Worm (Caenorhabditis elegans) whole organism, L4 larva: ENCODE data around the gene arrd-28.

Experiments used
- D1046.2 ChIP-seq: fragments of 200-800 bp; sonication (Bioruptor generic); IDR thresholded peaks from 2 replicates; pipeline ENCODE4 v1.3.6; 2022; ENCODE audit warnings: missing genetic modification characterization, missing compliant biosample characterization
- F26F4.8 ChIP-seq: fragments of 200-800 bp; sonication (Bioruptor generic); conservative IDR thresholded peaks from 2 replicates; pipeline ENCODE4 v1.3.6; 2022; ENCODE audit warnings: missing genetic modification characterization, missing compliant biosample characterization
- R02D3.7 ChIP-seq: fragments of 150-350 bp; sonication (generic microtip); optimal IDR thresholded peaks from 3 replicates; lab custom pipeline; 2014; ENCODE audit warnings: missing biosample characterization, missing genetic modification characterization
- T26A8.4 ChIP-seq: fragments of 200-800 bp; sonication (Bioruptor generic); IDR thresholded peaks from 2 replicates; pipeline ENCODE4 v1.3.6; 2022; ENCODE audit warnings: missing genetic modification characterization, missing compliant biosample characterization
- Y48G9A.11 ChIP-seq: fragments of 200-800 bp; sonication (Bioruptor generic); IDR thresholded peaks from 2 replicates; pipeline ENCODE4 v1.3.6; 2022; ENCODE audit warnings: missing genetic modification reagents, missing genetic modification characterization, missing compliant biosample characterization
- Y75B8A.6 ChIP-seq: fragments of 200-800 bp; sonication (Bioruptor generic); IDR thresholded peaks from 2 replicates; pipeline ENCODE4 v1.3.6; 2022; ENCODE audit warnings: missing genetic modification reagents, missing genetic modification characterization, missing compliant biosample characterization
- ZK546.5 ChIP-seq, 2 experiments: sonication (generic microtip); optimal IDR thresholded peaks; 2 replicates each; lab custom pipeline; 2017; ENCODE audit warnings: missing biosample characterization in 2 of 2, missing genetic modification characterization in 2 of 2
- aha-1 ChIP-seq: fragments of 150-350 bp; peaks from one replicate; lab custom pipeline; 2014; ENCODE audit warnings: missing biosample characterization, missing genetic modification characterization
- ceh-20 ChIP-seq: fragments of 200-800 bp; sonication (Bioruptor generic); IDR thresholded peaks from 2 replicates; pipeline ENCODE4 v1.3.6; 2022; ENCODE audit warnings: missing genetic modification reagents, missing genetic modification characterization, missing compliant biosample characterization
- ceh-28 ChIP-seq: fragments of 150-350 bp; optimal IDR thresholded peaks from 2 replicates; lab custom pipeline; 2014; ENCODE audit warnings: missing biosample characterization, missing genetic modification reagents, missing genetic modification characterization
- ceh-62 ChIP-seq: sonication (generic microtip); optimal IDR thresholded peaks from 2 replicates; lab custom pipeline; 2017; ENCODE audit warnings: missing biosample characterization, missing genetic modification characterization
- daf-12 ChIP-seq: fragments of 150-350 bp; optimal IDR thresholded peaks from 2 replicates; lab custom pipeline; 2014; ENCODE audit warnings: missing biosample characterization, missing genetic modification reagents, missing genetic modification characterization
- daf-16 ChIP-seq, 3 experiments: sonication (generic microtip); optimal IDR thresholded peaks; 2 replicates each; lab custom pipeline; 2016 to 2017; ENCODE audit warnings: missing genetic modification characterization in 3 of 3, missing genetic modification reagents in 3 of 3, mild to moderate bottlenecking in 2 of 3, missing compliant biosample characterization in 2 of 3, missing biosample characterization in 1 of 3, moderate library complexity in 1 of 3
- daf-19 ChIP-seq: fragments of 200-800 bp; sonication (Bioruptor generic); conservative IDR thresholded peaks from 2 replicates; pipeline ENCODE4 v1.3.6; 2022; ENCODE audit warnings: missing genetic modification characterization, missing compliant biosample characterization
- daf-8 ChIP-seq: fragments of 200-800 bp; sonication (Bioruptor generic); IDR thresholded peaks from 2 replicates; pipeline ENCODE4 v1.3.6; 2022; ENCODE audit warnings: missing genetic modification characterization, missing compliant biosample characterization
- dmd-6 ChIP-seq: fragments of 200-800 bp; sonication (Bioruptor generic); IDR thresholded peaks from 2 replicates; pipeline ENCODE4 v1.3.6; 2022; ENCODE audit warnings: missing genetic modification reagents, missing genetic modification characterization, missing compliant biosample characterization
- dmd-9 ChIP-seq: fragments of 200-800 bp; sonication (Bioruptor generic); IDR thresholded peaks from 2 replicates; pipeline ENCODE4 v1.3.6; 2022; ENCODE audit warnings: missing genetic modification reagents, missing genetic modification characterization, missing compliant biosample characterization
- dpl-1 ChIP-seq: fragments of 150-350 bp; optimal IDR thresholded peaks from 2 replicates; lab custom pipeline; 2014; ENCODE audit warnings: missing biosample characterization, missing genetic modification reagents, missing genetic modification characterization
- dve-1 ChIP-seq: sonication (generic microtip); optimal IDR thresholded peaks from 2 replicates; lab custom pipeline; 2017; ENCODE audit warnings: antibody characterized with exemption, mild to moderate bottlenecking, missing genetic modification characterization, missing compliant biosample characterization; ENCODE audit not compliant: insufficient read depth
- egl-43 ChIP-seq: fragments of 200-800 bp; sonication (Bioruptor generic); IDR thresholded peaks from 2 replicates; pipeline ENCODE4 v1.3.6; 2022; ENCODE audit warnings: missing genetic modification reagents, missing genetic modification characterization, missing compliant biosample characterization
- fos-1 ChIP-seq: fragments of 150-350 bp; optimal IDR thresholded peaks from 2 replicates; lab custom pipeline; 2014; ENCODE audit warnings: missing biosample characterization, missing genetic modification characterization
- hlh-11 ChIP-seq: fragments of 200-800 bp; sonication (Bioruptor generic); optimal IDR thresholded peaks from 2 replicates; lab custom pipeline; 2018; ENCODE audit warnings: mild to moderate bottlenecking, missing genetic modification characterization, missing compliant biosample characterization
- hlh-30 ChIP-seq: sonication (generic microtip); optimal IDR thresholded peaks from 2 replicates; lab custom pipeline; 2017; ENCODE audit warnings: antibody characterized with exemption, mild to moderate bottlenecking, missing genetic modification characterization, missing compliant biosample characterization; ENCODE audit not compliant: insufficient read depth
- hmg-1.1 ChIP-seq: fragments of 200-800 bp; sonication (Bioruptor generic); IDR thresholded peaks from 2 replicates; pipeline ENCODE4 v1.3.6; 2022; ENCODE audit warnings: missing genetic modification reagents, missing genetic modification characterization, missing compliant biosample characterization
- lin-1 ChIP-seq: fragments of 200-800 bp; sonication (Bioruptor generic); IDR thresholded peaks from 2 replicates; pipeline ENCODE4 v1.3.6; 2022; ENCODE audit warnings: missing genetic modification reagents, missing genetic modification characterization, missing compliant biosample characterization
- mdl-1 ChIP-seq, 2 experiments: fragments of 150-350 bp in 1 of 2; sonication (generic microtip) in 1 of 2; optimal IDR thresholded peaks; 2 replicates each; lab custom pipeline; 2014 to 2017; ENCODE audit warnings: missing biosample characterization in 2 of 2, missing genetic modification characterization in 2 of 2
- mdt-29 ChIP-seq: fragments of 200-800 bp; sonication (Bioruptor generic); IDR thresholded peaks from 2 replicates; pipeline ENCODE4 v1.3.6; 2022; ENCODE audit warnings: missing genetic modification reagents, missing genetic modification characterization, missing compliant biosample characterization
- mep-1 ChIP-seq: fragments of 150-350 bp; sonication (generic microtip); optimal IDR thresholded peaks from 3 replicates; lab custom pipeline; 2014; ENCODE audit warnings: missing biosample characterization, missing genetic modification characterization
- mxl-2 ChIP-seq: fragments of 200-800 bp; sonication (Bioruptor generic); conservative IDR thresholded peaks from 2 replicates; pipeline ENCODE4 v1.3.6; 2022; ENCODE audit warnings: missing genetic modification reagents, missing genetic modification characterization, missing compliant biosample characterization
- mxl-3 ChIP-seq: fragments of 200-800 bp; sonication (Bioruptor generic); optimal IDR thresholded peaks from 2 replicates; lab custom pipeline; 2018; ENCODE audit warnings: mild to moderate bottlenecking, missing genetic modification characterization, missing compliant biosample characterization
- nhr-111 ChIP-seq: fragments of 200-800 bp; sonication (Bioruptor generic); optimal IDR thresholded peaks from 2 replicates; lab custom pipeline; 2018; ENCODE audit warnings: mild to moderate bottlenecking, missing genetic modification characterization, missing compliant biosample characterization
- nhr-28 ChIP-seq: fragments of 150-350 bp; optimal IDR thresholded peaks from 2 replicates; lab custom pipeline; 2014; ENCODE audit warnings: missing biosample characterization, missing genetic modification characterization
- nhr-6 ChIP-seq: fragments of 150-350 bp; optimal IDR thresholded peaks from 2 replicates; lab custom pipeline; 2014; ENCODE audit warnings: missing biosample characterization, missing genetic modification characterization
- nhr-77 ChIP-seq: fragments of 150-350 bp; optimal IDR thresholded peaks from 2 replicates; lab custom pipeline; 2014; ENCODE audit warnings: missing biosample characterization, missing genetic modification characterization
- pha-4 ChIP-seq, 2 experiments: fragments of 150-350 bp in 1 of 2; fragments of 200-800 bp in 1 of 2; sonication (Bioruptor generic) in 1 of 2; IDR thresholded peaks in 1 of 2; optimal IDR thresholded peaks in 1 of 2; 2 replicates each; pipeline versions ENCODE4 v1.3.6 to Lab custom; 2014 to 2022; ENCODE audit warnings: missing genetic modification characterization in 2 of 2, missing genetic modification reagents in 2 of 2, missing biosample characterization in 1 of 2, missing compliant biosample characterization in 1 of 2
- php-3 ChIP-seq: fragments of 200-800 bp; sonication (Bioruptor generic); IDR thresholded peaks from 2 replicates; pipeline ENCODE4 v1.3.6; 2022; ENCODE audit warnings: missing genetic modification reagents, missing genetic modification characterization, missing compliant biosample characterization
- pqm-1 ChIP-seq: sonication (generic microtip); optimal IDR thresholded peaks from 2 replicates; lab custom pipeline; 2017; ENCODE audit warnings: missing biosample characterization, missing genetic modification characterization
- saeg-2 ChIP-seq: fragments of 200-800 bp; sonication (Bioruptor generic); IDR thresholded peaks from 2 replicates; pipeline ENCODE4 v1.3.6; 2022; ENCODE audit warnings: missing genetic modification reagents, missing genetic modification characterization, missing compliant biosample characterization
- sdz-12 ChIP-seq: fragments of 200-800 bp; sonication (Bioruptor generic); optimal IDR thresholded peaks from 2 replicates; lab custom pipeline; 2018; ENCODE audit warnings: mild to moderate bottlenecking, missing genetic modification characterization, missing compliant biosample characterization
- skn-1 ChIP-seq: fragments of 150-350 bp; optimal IDR thresholded peaks from 2 replicates; lab custom pipeline; 2014; ENCODE audit warnings: missing biosample characterization, missing genetic modification characterization
- tag-97 ChIP-seq: fragments of 200-800 bp; sonication (Bioruptor generic); IDR thresholded peaks from 2 replicates; pipeline ENCODE4 v1.3.6; 2022; ENCODE audit warnings: missing genetic modification characterization, missing compliant biosample characterization
- tra-1 ChIP-seq: fragments of 200-800 bp; sonication (Bioruptor generic); IDR thresholded peaks from 2 replicates; pipeline ENCODE4 v1.3.6; 2022; ENCODE audit warnings: missing genetic modification reagents, missing genetic modification characterization, missing compliant biosample characterization
- unc-130 ChIP-seq: sonication (generic microtip); optimal IDR thresholded peaks from 2 replicates; lab custom pipeline; 2016; ENCODE audit warnings: missing genetic modification reagents, missing genetic modification characterization, missing compliant biosample characterization
- zag-1 ChIP-seq: fragments of 150-350 bp; optimal IDR thresholded peaks from 2 replicates; lab custom pipeline; 2014; ENCODE audit warnings: missing biosample characterization, missing genetic modification characterization
- zfp-3 ChIP-seq: fragments of 200-800 bp; sonication (Bioruptor generic); conservative IDR thresholded peaks from 2 replicates; pipeline ENCODE4 v1.3.6; 2022; ENCODE audit warnings: missing genetic modification reagents, missing genetic modification characterization, missing compliant biosample characterization
- ztf-7 ChIP-seq: fragments of 150-350 bp; optimal IDR thresholded peaks from 2 replicates; lab custom pipeline; 2014; ENCODE audit warnings: missing biosample characterization, missing genetic modification characterization

arrd-28 gene

ce11 chrX:10215429-10215828, 31.6 kb downstream of the arrd-28 start, which contains the start of gene F44A6.4:
Gene F44A6.4, minus strand, starts transcription at chrX:10215495.
- TF ChIP-seq daf-19 = no peak
- no peak for TF ChIP-seq dpl-1
- TF ChIP-seq egl-43 = no peak
- no peak for TF ChIP-seq ceh-62 (tag; lab: Kevin White, UChicago)
- TF ChIP-seq unc-130 (GFP tag; lab: Kevin White, UChicago) = no peak
- TF ChIP-seq pha-4 (GFP tag; IDR thresholded peaks at IDR 0.05; lab: Robert Waterston, UW) = no peak
- TF ChIP-seq pha-4 (tag; optimal IDR thresholded peaks at IDR 0.05; lab: Kevin White, UChicago) = no peak
- TF ChIP-seq lin-1 (GFP tag; lab: Robert Waterston, UW) = no peak
- TF ChIP-seq F26F4.8 (GFP tag; lab: Robert Waterston, UW) = no peak
- peak; percentile 60 for TF ChIP-seq nhr-28 (tag; lab: Kevin White, UChicago)
- no peak for TF ChIP-seq tag-97 (GFP tag; lab: Robert Waterston, UW)
- no peak for TF ChIP-seq D1046.2 (GFP tag; lab: Robert Waterston, UW)
- TF ChIP-seq R02D3.7 (tag; lab: Kevin White, UChicago) = no peak
- peak; percentile 26 for TF ChIP-seq mxl-3 (GFP tag; lab: Kevin White, UChicago)
- TF ChIP-seq nhr-111 (GFP tag; lab: Kevin White, UChicago) = no peak
- TF ChIP-seq T26A8.4 (GFP tag; lab: Robert Waterston, UW) = no peak
- TF ChIP-seq nhr-6 (tag; lab: Kevin White, UChicago) = no peak
- TF ChIP-seq mxl-2 (GFP tag; lab: Robert Waterston, UW) = no peak
- peak; percentile 58 for TF ChIP-seq hlh-30 (tag; lab: Kevin White, UChicago)
- peak; percentile 5 for TF ChIP-seq dve-1 (tag; lab: Kevin White, UChicago)
- TF ChIP-seq ceh-28 (tag; lab: Kevin White, UChicago) = no peak
- no peak for TF ChIP-seq saeg-2 (GFP tag; lab: Robert Waterston, UW)
- TF ChIP-seq zfp-3 (GFP tag; lab: Robert Waterston, UW) = no peak
- 0 out of 2 replicates have a peak, but pooled peaks have one; percentile 21 for TF ChIP-seq hmg-1.1 (GFP tag; lab: Robert Waterston, UW)
- TF ChIP-seq daf-12 (tag; lab: Kevin White, UChicago) = no peak
- no peak for TF ChIP-seq skn-1
- TF ChIP-seq mdl-1 (tag; optimal IDR thresholded peaks at IDR 0.05; lab: Kevin White, UChicago) = peak in 1 of 2 experiments; percentile 49
- TF ChIP-seq nhr-77 (tag; lab: Kevin White, UChicago) = no peak

DNA sequence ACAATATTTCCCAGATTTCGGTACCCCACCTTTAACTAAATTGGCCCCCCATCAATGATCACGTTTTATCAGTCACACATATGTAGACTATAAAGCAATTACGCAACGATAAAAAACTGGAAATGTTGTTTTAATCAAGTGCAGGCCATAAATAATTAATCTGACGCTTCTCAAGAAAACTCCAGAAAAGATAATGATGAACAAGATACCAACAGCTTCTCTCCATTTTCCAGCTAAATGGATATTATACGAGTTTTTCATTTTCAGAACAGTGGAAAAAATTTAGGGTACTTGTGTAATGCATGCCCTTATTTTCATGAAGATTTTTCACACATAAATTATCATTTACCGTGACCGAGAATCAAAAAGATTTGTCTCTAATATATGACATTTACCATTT, 32.5 kb downstream of the arrd-28 start:
- peak; percentile 65 for TF ChIP-seq hlh-11 (tag; lab: Kevin White, UChicago)
- TF ChIP-seq ztf-7 (tag; lab: Kevin White, UChicago) = no peak
- TF ChIP-seq daf-19 = no peak
- no peak for TF ChIP-seq fos-1 (tag; lab: Kevin White, UChicago)
- TF ChIP-seq daf-8 (GFP tag; lab: Robert Waterston, UW) = no peak
- TF ChIP-seq aha-1 (tag; lab: Kevin White, UChicago) = peak; percentile 74
- TF ChIP-seq Y75B8A.6 (GFP tag; lab: Robert Waterston, UW) = no peak
- TF ChIP-seq R02D3.7 (tag; lab: Kevin White, UChicago) = no peak
- peak; percentile 10; the same call in 1 of the 2 replicates for TF ChIP-seq T26A8.4 (GFP tag; lab: Robert Waterston, UW)
- peak; percentile 25 for TF ChIP-seq pqm-1 (tag; lab: Kevin White, UChicago)
- TF ChIP-seq dmd-9 (GFP tag; lab: Robert Waterston, UW) = no peak
- TF ChIP-seq php-3 (GFP tag; lab: Robert Waterston, UW) = peak; percentile 85
- no peak for TF ChIP-seq daf-16 (GFP tag; optimal IDR thresholded peaks at IDR 0.05; lab: Kevin White, UChicago)
- TF ChIP-seq daf-16 (tag; optimal IDR thresholded peaks at IDR 0.05; lab: Kevin White, UChicago) = peak; percentile 71
- TF ChIP-seq Y48G9A.11 (GFP tag; lab: Robert Waterston, UW) = no peak
- peak in 1 of 2 experiments; percentile 8 for TF ChIP-seq mdl-1 (tag; optimal IDR thresholded peaks at IDR 0.05; lab: Kevin White, UChicago)
- TF ChIP-seq mep-1 (tag; lab: Kevin White, UChicago) = peak; percentile 14
- peak; percentile 47 for TF ChIP-seq dve-1 (tag; lab: Kevin White, UChicago)
- TF ChIP-seq skn-1 = no peak
- TF ChIP-seq tra-1 (GFP tag; lab: Robert Waterston, UW) = 0 out of 2 replicates have a peak, but pooled peaks have one; percentile 22
- no peak for TF ChIP-seq mxl-2 (GFP tag; lab: Robert Waterston, UW)
- no peak for TF ChIP-seq zag-1 (tag; lab: Kevin White, UChicago)
- no peak for TF ChIP-seq sdz-12
- peak; percentile 25; the same call in 1 of the 2 replicates for TF ChIP-seq dmd-6 (GFP tag; lab: Robert Waterston, UW)
- no peak for TF ChIP-seq ZK546.5 (tag; optimal IDR thresholded peaks at IDR 0.05; lab: Kevin White, UChicago)
- peak; percentile 52 for TF ChIP-seq hlh-30 (tag; lab: Kevin White, UChicago)
- peak; percentile 36 for TF ChIP-seq mxl-3 (GFP tag; lab: Kevin White, UChicago)
- peak; percentile 84 for TF ChIP-seq nhr-28 (tag; lab: Kevin White, UChicago)
- TF ChIP-seq ceh-20 = peak; percentile 33; the same call in 1 of the 2 replicates
- TF ChIP-seq nhr-77 (tag; lab: Kevin White, UChicago) = peak; percentile 18
- TF ChIP-seq mdt-29 (GFP tag; lab: Robert Waterston, UW) = no peak
